Fruit fly (Drosophila melanogaster): ENCODE results near the gene CG14937.

DNA sequence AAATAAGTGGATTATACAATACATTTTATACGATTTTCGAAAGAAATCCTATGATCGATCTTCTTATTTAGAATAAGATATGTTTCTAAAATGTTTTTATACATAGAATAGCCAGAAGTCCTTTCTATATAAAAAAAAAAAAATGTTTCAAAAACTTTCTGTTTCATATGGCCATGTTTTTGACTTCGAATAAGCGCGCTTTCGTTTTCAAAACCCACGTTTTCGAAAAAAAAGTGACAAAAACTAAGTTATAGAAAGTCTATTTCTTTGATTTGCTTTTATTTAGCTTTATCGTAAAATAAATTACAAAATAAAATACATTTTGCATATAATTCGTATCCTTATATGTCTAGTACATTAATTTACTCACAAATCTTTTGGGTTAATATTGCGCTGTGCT is 15.9 kb upstream of the CG14937 start:
- no peak for TF ChIP-seq Sox102F (GFP tag; optimal IDR thresholded peaks at IDR 0.05)
- no peak for TF ChIP-seq CG9215 (GFP tag; IDR thresholded peaks at IDR 0.05)
- TF ChIP-seq CG2199 (GFP tag; IDR thresholded peaks at IDR 0.05), result no peak
- TF ChIP-seq CG12391 (tag; optimal IDR thresholded peaks at IDR 0.05), result no peak
- no peak for TF ChIP-seq caup (GFP tag; optimal IDR thresholded peaks at IDR 0.05; ENCODE audit: severe bottlenecking)
- no peak for TF ChIP-seq B-H1 (GFP tag; IDR thresholded peaks at IDR 0.05)
- TF ChIP-seq CG17612 (GFP tag; IDR thresholded peaks at IDR 0.05), result no peak
- TF ChIP-seq chinmo (GFP tag; IDR thresholded peaks at IDR 0.05; ENCODE audit: partially characterized antibody), result no peak
- no peak for TF ChIP-seq CG18262 (tag; optimal IDR thresholded peaks at IDR 0.05)
- no peak for TF ChIP-seq CG12769 (tag; optimal IDR thresholded peaks at IDR 0.05)
- no peak for TF ChIP-seq CG2875 (GFP tag; optimal IDR thresholded peaks at IDR 0.05)
- TF ChIP-seq CG8924 (tag; optimal IDR thresholded peaks at IDR 0.05), result no peak
- TF ChIP-seq Usf (GFP tag; optimal IDR thresholded peaks at IDR 0.05), result no peak
